Worm (Caenorhabditis elegans) whole organism, late embryonic: ENCODE results near the gene clec-256.

Source experiments
- ceh-14 ChIP-seq: sonication (generic microtip); optimal IDR thresholded peaks from 2 replicates; lab custom pipeline; 2016; ENCODE audit warnings: missing genotype, missing genetic modification characterization, missing compliant biosample characterization
- fax-1 ChIP-seq: sonication (generic microtip); optimal IDR thresholded peaks from 2 replicates; lab custom pipeline; 2016; ENCODE audit warnings: missing genotype, missing genetic modification characterization, missing compliant biosample characterization
- fkh-10 ChIP-seq: fragments of 150-350 bp; optimal IDR thresholded peaks from 2 replicates; lab custom pipeline; 2014; ENCODE audit warnings: missing biosample characterization, missing genetic modification reagents, missing genetic modification characterization
- hlh-13 ChIP-seq: fragments of 200-800 bp; sonication (Bioruptor generic); optimal IDR thresholded peaks from 2 replicates; lab custom pipeline; 2018; ENCODE audit warnings: mild to moderate bottlenecking, missing genetic modification characterization, missing compliant biosample characterization
- pha-4 ChIP-seq: fragments of 150-350 bp; optimal IDR thresholded peaks from 2 replicates; lab custom pipeline; 2018; ENCODE audit warnings: missing biosample characterization, missing genetic modification reagents, missing genetic modification characterization
- pqm-1 ChIP-seq: sonication (generic microtip); optimal IDR thresholded peaks from 2 replicates; lab custom pipeline; 2016; ENCODE audit warnings: missing genetic modification characterization, missing compliant biosample characterization
- ref-2 ChIP-seq: sonication (generic microtip); optimal IDR thresholded peaks from 2 replicates; lab custom pipeline; 2016; ENCODE audit warnings: missing genetic modification characterization, missing compliant biosample characterization
- syd-9 ChIP-seq: sonication (generic microtip); optimal IDR thresholded peaks from 2 replicates; lab custom pipeline; 2016; ENCODE audit warnings: mild to moderate bottlenecking, missing genetic modification characterization, moderate library complexity, missing compliant biosample characterization

DNA sequence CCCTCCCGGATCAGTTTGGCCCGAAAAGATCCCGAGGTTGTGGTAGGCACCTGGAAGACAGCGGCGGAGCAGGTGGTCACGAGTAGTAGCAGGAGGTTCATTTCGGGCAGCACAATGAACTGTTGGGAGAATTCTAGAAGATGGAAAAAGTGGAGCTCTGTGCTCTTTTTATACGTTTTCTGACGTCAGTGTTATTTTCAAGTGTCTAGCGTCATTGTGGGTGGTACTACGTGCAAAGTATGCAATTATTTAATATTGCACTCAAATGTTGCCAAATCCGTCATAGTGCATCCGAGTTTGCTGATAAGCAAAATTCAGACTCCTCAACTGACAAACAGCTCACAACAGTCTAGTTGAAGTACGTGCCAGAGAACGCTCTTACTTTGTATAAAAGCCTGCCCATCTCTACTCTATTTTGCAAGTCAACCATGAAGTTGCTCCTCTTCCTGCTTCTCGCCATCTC is 39.9 kb upstream of the clec-256 start, which contains the start of the genes asp-18 and scl-19:
- no peak for TF ChIP-seq fkh-10 (GFP tag; lab: Kevin White, UChicago)
- no peak for TF ChIP-seq syd-9 (tag; lab: Kevin White, UChicago)
- TF ChIP-seq ceh-14 (tag; lab: Kevin White, UChicago), result no peak
- TF ChIP-seq fax-1 (tag; lab: Kevin White, UChicago), result no peak
- TF ChIP-seq hlh-13, result no peak
- TF ChIP-seq pha-4, result no peak
- no peak for TF ChIP-seq pqm-1 (tag; lab: Kevin White, UChicago)
- TF ChIP-seq ref-2 (tag; lab: Kevin White, UChicago), result no peak
